Worm (Caenorhabditis elegans) whole organism, late embryonic: ENCODE measurements around the gene Y45F10B.59.
A peak's percentile ranks its signal among the peaks of the same experiment; 100 is the strongest.

Source experiments
- C08G9.2 ChIP-seq: sonication (generic microtip); optimal IDR thresholded peaks from 2 replicates; lab custom pipeline; 2016; ENCODE audit warnings: mild to moderate bottlenecking, missing genetic modification characterization, moderate library complexity, missing compliant biosample characterization
- K02D7.2 ChIP-seq: sonication (generic microtip); optimal IDR thresholded peaks from 2 replicates; lab custom pipeline; 2017; ENCODE audit warnings: mild to moderate bottlenecking, missing genetic modification characterization, missing compliant biosample characterization
- T23F11.4 ChIP-seq: fragments of 200-800 bp; sonication (Bioruptor generic); optimal IDR thresholded peaks from 2 replicates; lab custom pipeline; 2018; ENCODE audit warnings: mild to moderate bottlenecking, missing genetic modification characterization, missing compliant biosample characterization
- Y22D7AL.16 ChIP-seq: sonication (generic microtip); optimal IDR thresholded peaks from 2 replicates; lab custom pipeline; 2016; ENCODE audit warnings: missing genetic modification characterization, missing compliant biosample characterization
- ama-1 ChIP-seq: fragments of 150-350 bp; optimal IDR thresholded peaks from 2 replicates; lab custom pipeline; 2014
- ceh-2 ChIP-seq: sonication (generic microtip); optimal IDR thresholded peaks from 2 replicates; lab custom pipeline; 2016; ENCODE audit warnings: missing genotype, missing genetic modification characterization, missing compliant biosample characterization
- ceh-34 ChIP-seq: sonication (generic microtip); optimal IDR thresholded peaks from 2 replicates; lab custom pipeline; 2016; ENCODE audit warnings: mild to moderate bottlenecking, missing genetic modification characterization, missing compliant biosample characterization
- dve-1 ChIP-seq: sonication (generic microtip); optimal IDR thresholded peaks from 2 replicates; lab custom pipeline; 2017; ENCODE audit warnings: antibody characterized with exemption, mild to moderate bottlenecking, missing genetic modification characterization, missing compliant biosample characterization
- elt-2 ChIP-seq: sonication (generic microtip); optimal IDR thresholded peaks from 2 replicates; lab custom pipeline; 2016; ENCODE audit warnings: missing genetic modification reagents, missing genetic modification characterization, missing compliant biosample characterization
- elt-4 ChIP-seq: sonication (generic microtip); optimal IDR thresholded peaks from 2 replicates; lab custom pipeline; 2016; ENCODE audit warnings: missing genetic modification characterization, missing compliant biosample characterization
- eyg-1 ChIP-seq: sonication (generic microtip); optimal IDR thresholded peaks from 2 replicates; lab custom pipeline; 2016; ENCODE audit warnings: missing genotype, missing genetic modification characterization, missing compliant biosample characterization
- fax-1 ChIP-seq: sonication (generic microtip); optimal IDR thresholded peaks from 2 replicates; lab custom pipeline; 2016; ENCODE audit warnings: missing genotype, missing genetic modification characterization, missing compliant biosample characterization
- fkh-6 ChIP-seq: sonication (generic microtip); optimal IDR thresholded peaks from 2 replicates; lab custom pipeline; 2016; ENCODE audit warnings: missing genetic modification characterization, missing compliant biosample characterization
- hlh-15 ChIP-seq: sonication (generic microtip); optimal IDR thresholded peaks from 2 replicates; lab custom pipeline; 2016; ENCODE audit warnings: missing genetic modification characterization, missing compliant biosample characterization
- hlh-6 ChIP-seq: sonication (generic microtip); optimal IDR thresholded peaks from 2 replicates; lab custom pipeline; 2016; ENCODE audit warnings: missing genotype, missing genetic modification characterization, missing compliant biosample characterization
- lin-11 ChIP-seq: fragments of 200-800 bp; sonication (Bioruptor generic); optimal IDR thresholded peaks from 2 replicates; lab custom pipeline; 2018; ENCODE audit warnings: mild to moderate bottlenecking, missing genetic modification characterization, missing compliant biosample characterization
- nhr-11 ChIP-seq: fragments of 150-350 bp; optimal IDR thresholded peaks from 2 replicates; lab custom pipeline; 2014; ENCODE audit warnings: missing biosample characterization, missing genetic modification characterization
- nhr-232 ChIP-seq: sonication (generic microtip); optimal IDR thresholded peaks from 2 replicates; lab custom pipeline; 2016; ENCODE audit warnings: missing genetic modification characterization, missing compliant biosample characterization
- pha-2 ChIP-seq: sonication (generic microtip); optimal IDR thresholded peaks from 2 replicates; lab custom pipeline; 2017; ENCODE audit warnings: mild to moderate bottlenecking, missing genetic modification characterization, missing compliant biosample characterization
- pha-4 ChIP-seq: fragments of 150-350 bp; optimal IDR thresholded peaks from 2 replicates; lab custom pipeline; 2018; ENCODE audit warnings: missing biosample characterization, missing genetic modification reagents, missing genetic modification characterization
- ref-2 ChIP-seq: sonication (generic microtip); optimal IDR thresholded peaks from 2 replicates; lab custom pipeline; 2016; ENCODE audit warnings: missing genetic modification characterization, missing compliant biosample characterization
- rnt-1 ChIP-seq: sonication (generic microtip); optimal IDR thresholded peaks from 2 replicates; lab custom pipeline; 2016; ENCODE audit warnings: missing genetic modification characterization, missing compliant biosample characterization
- sdc-2 ChIP-seq: sonication (generic microtip); optimal IDR thresholded peaks from 2 replicates; lab custom pipeline; 2016; ENCODE audit warnings: missing genotype, missing genetic modification characterization, missing compliant biosample characterization
- sox-2 ChIP-seq: fragments of 200-800 bp; sonication (Bioruptor generic); IDR thresholded peaks from 2 replicates; pipeline ENCODE4 v1.3.6; 2022; ENCODE audit warnings: missing genetic modification reagents, missing genetic modification characterization, missing compliant biosample characterization
- tbx-2 ChIP-seq: sonication (generic microtip); optimal IDR thresholded peaks from 2 replicates; lab custom pipeline; 2016; ENCODE audit warnings: missing genetic modification characterization, missing compliant biosample characterization
- unc-3 ChIP-seq, 2 experiments: fragments of 200-800 bp in 1 of 2; sonication (Bioruptor generic) in 1 of 2; sonication (generic microtip) in 1 of 2; conservative IDR thresholded peaks in 1 of 2; optimal IDR thresholded peaks in 1 of 2; 2 replicates each; pipeline versions ENCODE4 v1.3.6 to Lab custom; 2016 to 2022; ENCODE audit warnings: missing compliant biosample characterization in 2 of 2, missing genetic modification characterization in 2 of 2, missing genetic modification reagents in 1 of 2
- unc-42 ChIP-seq: sonication (generic microtip); optimal IDR thresholded peaks from 2 replicates; lab custom pipeline; 2016; ENCODE audit warnings: missing genotype, missing genetic modification characterization, missing compliant biosample characterization
- unc-55 ChIP-seq: sonication (generic microtip); optimal IDR thresholded peaks from 2 replicates; lab custom pipeline; 2017; ENCODE audit warnings: missing biosample characterization, missing genetic modification reagents, missing genetic modification characterization
- zip-5 ChIP-seq: sonication (generic microtip); optimal IDR thresholded peaks from 2 replicates; lab custom pipeline; 2016; ENCODE audit warnings: missing genetic modification characterization, missing compliant biosample characterization
- ztf-16 ChIP-seq: sonication (generic microtip); optimal IDR thresholded peaks from 2 replicates; lab custom pipeline; 2017; ENCODE audit warnings: missing genetic modification characterization, missing compliant biosample characterization

Y45F10B.59 gene

DNA sequence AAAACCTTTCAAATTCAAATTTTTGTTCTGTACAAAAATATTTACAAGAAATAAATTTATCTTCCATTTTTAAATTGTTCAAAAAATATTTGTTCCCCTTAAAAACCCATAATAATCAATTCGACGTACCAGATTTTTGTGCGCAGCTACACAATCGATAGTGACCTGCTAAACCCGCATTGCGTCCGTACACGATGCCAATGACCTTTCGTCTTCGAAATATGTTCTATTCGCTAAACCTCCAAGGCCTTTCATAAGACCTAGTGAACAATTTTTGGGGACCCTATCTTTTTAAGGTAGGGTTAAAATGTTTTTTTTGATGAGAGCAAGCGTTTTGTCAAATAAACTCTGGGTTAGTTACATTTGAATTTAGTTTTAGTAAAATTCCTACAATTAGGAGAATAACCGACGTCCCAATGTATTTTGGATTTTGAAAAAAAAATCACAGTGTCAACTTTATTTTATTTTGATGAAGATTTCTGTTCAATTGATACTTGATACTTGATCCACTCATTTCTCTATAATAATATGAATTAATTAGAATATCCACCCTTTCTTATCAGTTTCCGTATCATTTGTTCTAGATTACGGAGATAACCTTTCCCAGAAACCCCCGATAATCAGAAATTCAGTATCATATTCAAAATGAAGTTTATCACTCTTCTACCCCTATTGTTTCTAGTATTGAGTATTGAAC lies at the start of gene Y45F10B.59:
Gene Y45F10B.59 (plus strand): TSS at position 647 of the 697 bp plus-strand sequence.
- TF ChIP-seq unc-42 (tag; lab: Kevin White, UChicago) (no peak), sox-2 (GFP tag; lab: Robert Waterston, UW) (no peak)

- TF ChIP-seq sdc-2 (tag; lab: Kevin White, UChicago) (no peak), unc-42 (tag; lab: Kevin White, UChicago) (peak; percentile 8)
- TF ChIP-seq, all 69 proteins: peak for 1
Measured at ce11 chrIV:13554350-13554749, 48.1 kb upstream of the Y45F10B.59 start.

ce11 chrIV:13555508-13555907 lies 46.9 kb upstream of the Y45F10B.59 start:
- TF ChIP-seq unc-42 (tag; lab: Kevin White, UChicago): peak; percentile 68
- no peak for TF ChIP-seq ceh-2 (tag; lab: Kevin White, UChicago)

DNA sequence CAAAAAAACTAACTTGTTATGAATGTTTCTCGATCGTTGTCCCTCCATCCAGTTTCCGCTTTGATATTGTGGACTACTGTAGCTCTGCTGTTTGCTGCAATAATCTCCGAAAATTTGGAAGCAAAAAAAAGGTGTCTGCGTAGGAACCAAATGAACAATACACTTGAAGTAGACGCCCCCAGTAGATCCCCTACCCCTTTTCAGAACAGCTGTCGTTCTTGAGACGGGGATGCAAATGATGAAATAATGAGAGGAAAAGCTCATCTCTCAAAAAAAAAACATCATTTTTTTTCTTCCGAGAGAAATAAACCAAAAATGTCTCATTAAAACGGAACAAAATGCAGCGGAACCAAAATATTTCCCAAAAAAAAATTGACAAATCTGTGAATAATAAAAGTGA lies 45.0 kb upstream of the Y45F10B.59 start:
- no peak for TF ChIP-seq C08G9.2 (tag; lab: Kevin White, UChicago)
- TF ChIP-seq pha-4 (tag; lab: Kevin White, UChicago): no peak
- TF ChIP-seq rnt-1 (tag; lab: Kevin White, UChicago): no peak
- no peak for TF ChIP-seq unc-55
- no peak for TF ChIP-seq elt-4 (tag; lab: Kevin White, UChicago)
- TF ChIP-seq lin-11: no peak
- TF ChIP-seq hlh-6 (tag; lab: Kevin White, UChicago): no peak
- TF ChIP-seq pha-2 (tag; lab: Kevin White, UChicago): no peak
- TF ChIP-seq ceh-2 (tag; lab: Kevin White, UChicago): no peak
- no peak for TF ChIP-seq sdc-2 (tag; lab: Kevin White, UChicago)
- TF ChIP-seq K02D7.2 (tag; lab: Kevin White, UChicago): no peak
- no peak for TF ChIP-seq ceh-34 (tag; lab: Kevin White, UChicago)

- TF ChIP-seq fkh-6 (no peak), fax-1 (tag; lab: Kevin White, UChicago) (no peak), elt-2 (tag; lab: Kevin White, UChicago) (no peak), nhr-11 (tag; lab: Kevin White, UChicago) (no peak), eyg-1 (tag; lab: Kevin White, UChicago) (no peak), zip-5 (tag; lab: Kevin White, UChicago) (no peak), ref-2 (tag; lab: Kevin White, UChicago) (no peak), nhr-232 (tag; lab: Kevin White, UChicago) (no peak), hlh-6 (tag; lab: Kevin White, UChicago) (no peak), tbx-2 (tag; lab: Kevin White, UChicago) (no peak), hlh-15 (tag; lab: Kevin White, UChicago) (no peak), T23F11.4 (GFP tag; lab: Kevin White, UChicago) (no peak)
Measured at ce11 chrIV:13559020-13559419, 43.4 kb upstream of the Y45F10B.59 start.

ce11 chrIV:13561629-13562028 lies 40.8 kb upstream of the Y45F10B.59 start, which contains the start of the genes Y45F10B.13 and qui-1:
TSS of gene Y45F10B.13 (minus strand) at chrIV:13561729.
TSS of gene qui-1 (plus strand) at chrIV:13561861.
- no peak for TF ChIP-seq lin-11
- TF ChIP-seq ama-1 (lab: Kevin White, UChicago): no peak
- TF ChIP-seq unc-3 (GFP tag; conservative IDR thresholded peaks at IDR 0.05; lab: Robert Waterston, UW): no peak
- no peak for TF ChIP-seq unc-3 (tag; optimal IDR thresholded peaks at IDR 0.05; lab: Kevin White, UChicago)
- TF ChIP-seq ztf-16: no peak
- TF ChIP-seq Y22D7AL.16 (tag; lab: Kevin White, UChicago): no peak
- TF ChIP-seq dve-1 (tag; lab: Kevin White, UChicago): no peak
